Fruit fly (Drosophila melanogaster) whole organism, embryonic: ENCODE measurements around the gene Pisd.

Experiments used
- Adf1 ChIP-seq: fragments of 200-800 bp; sonication (Bioruptor generic); IDR thresholded peaks from 2 replicates; pipeline ENCODE4 v1.3.6; 2022; ENCODE audit warnings: missing biosample characterization, missing genetic modification characterization
- Awh ChIP-seq: fragments of 200-800 bp; sonication (Bioruptor generic); IDR thresholded peaks from 2 replicates; pipeline ENCODE4, ENCODE4 v1.3.6; 2022; ENCODE audit warnings: missing biosample characterization, missing genetic modification characterization
- Bdp1 ChIP-seq: fragments of 200-800 bp; sonication (Bioruptor generic); optimal IDR thresholded peaks from 3 replicates; lab custom pipeline; 2016; ENCODE audit warnings: missing biosample characterization, missing genetic modification characterization
- CG11247 ChIP-seq: fragments of 200-800 bp; sonication (Bioruptor generic); IDR thresholded peaks from 2 replicates; pipeline ENCODE4 v1.3.6; 2022; ENCODE audit warnings: missing biosample characterization, missing genetic modification characterization
- CG16815 ChIP-seq: fragments of 200-800 bp; sonication (Bioruptor generic); optimal IDR thresholded peaks from 3 replicates; lab custom pipeline; 2017; ENCODE audit warnings: missing biosample characterization, mild to moderate bottlenecking, missing genetic modification characterization
- CG18011 ChIP-seq: fragments of 200-800 bp; sonication (Bioruptor generic); optimal IDR thresholded peaks from 2 replicates; lab custom pipeline; 2017; ENCODE audit warnings: missing biosample characterization, missing genetic modification characterization, mild to moderate bottlenecking, moderate library complexity, missing genotype
- CG3838 ChIP-seq: fragments of 200-800 bp; sonication (Bioruptor generic); optimal IDR thresholded peaks from 3 replicates; lab custom pipeline; 2016; ENCODE audit warnings: missing biosample characterization, missing genetic modification characterization
- CG4328 ChIP-seq: fragments of 200-800 bp; sonication (Bioruptor generic); optimal IDR thresholded peaks from 3 replicates; lab custom pipeline; 2017; ENCODE audit warnings: missing biosample characterization, missing genetic modification reagents, missing genetic modification characterization
- CG6254 ChIP-seq: fragments of 200-800 bp; sonication (Bioruptor generic); optimal IDR thresholded peaks from 3 replicates; lab custom pipeline; 2017; ENCODE audit warnings: mild to moderate bottlenecking, missing biosample characterization, missing genetic modification reagents, missing genetic modification characterization
- CG6654 ChIP-seq: fragments of 200-800 bp; sonication (Bioruptor generic); optimal IDR thresholded peaks from 2 replicates; lab custom pipeline; 2017; ENCODE audit warnings: missing biosample characterization, mild to moderate bottlenecking, missing genetic modification characterization
- CG6791 ChIP-seq: fragments of 200-800 bp; sonication (Bioruptor generic); IDR thresholded peaks from 3 replicates; pipeline ENCODE4 v1.3.6; 2022; ENCODE audit warnings: missing biosample characterization, missing genetic modification characterization; ENCODE audit not compliant: partially characterized antibody
- CG7357 ChIP-seq: fragments of 200-800 bp; sonication (Bioruptor generic); IDR thresholded peaks from 3 replicates; pipeline ENCODE4 v1.3.6; 2022; ENCODE audit warnings: missing biosample characterization, missing genetic modification characterization
- D ChIP-seq, 2 experiments: fragments of 200-800 bp in 1 of 2; fragments of >200 bp in 1 of 2; sonication (Bioruptor generic) in 1 of 2; optimal IDR thresholded peaks; 2 replicates in 1 of 2; 3 replicates in 1 of 2; lab custom pipeline; 2017; ENCODE audit warnings: mild to moderate bottlenecking in 1 of 2, missing biosample characterization in 1 of 2, missing genetic modification characterization in 1 of 2, missing genetic modification reagents in 1 of 2
- Dad ChIP-seq: fragments of 200-800 bp; sonication (Bioruptor generic); optimal IDR thresholded peaks from 3 replicates; lab custom pipeline; 2016; ENCODE audit warnings: missing biosample characterization, missing genetic modification characterization
- Lpt ChIP-seq: fragments of >200 bp; optimal IDR thresholded peaks from 2 replicates; lab custom pipeline; 2018; ENCODE audit warnings: missing biosample characterization, missing genetic modification characterization
- NK7.1 ChIP-seq: fragments of 200-800 bp; sonication (Bioruptor generic); optimal IDR thresholded peaks from 3 replicates; lab custom pipeline; 2016; ENCODE audit warnings: missing biosample characterization, missing genetic modification characterization
- Ptx1 ChIP-seq: fragments of 200-800 bp; sonication (Bioruptor generic); IDR thresholded peaks from 2 replicates; pipeline ENCODE4 v1.3.6; 2022; ENCODE audit warnings: missing biosample characterization, missing genetic modification characterization
- Scr ChIP-seq: fragments of 200-800 bp; sonication (Bioruptor generic); IDR thresholded peaks from 2 replicates; pipeline ENCODE4 v1.3.6; 2022; ENCODE audit warnings: missing biosample characterization, missing genetic modification characterization; ENCODE audit not compliant: partially characterized antibody
- Sin3A ChIP-seq: fragments of >200 bp; optimal IDR thresholded peaks from 2 replicates; lab custom pipeline; 2018
- Sox102F ChIP-seq: fragments of 200-800 bp; sonication (Bioruptor generic); optimal IDR thresholded peaks from 2 replicates; lab custom pipeline; 2018; ENCODE audit warnings: missing biosample characterization, mild to moderate bottlenecking, missing genetic modification characterization, moderate library complexity
- Sry-δ ChIP-seq: fragments of 200-800 bp; sonication (Bioruptor generic); optimal IDR thresholded peaks from 2 replicates; lab custom pipeline; 2016; ENCODE audit warnings: missing biosample characterization, missing genetic modification characterization
- Taf1 ChIP-seq: fragments of 200-800 bp; sonication (Bioruptor generic); IDR thresholded peaks from 2 replicates; pipeline ENCODE4 v1.3.6; 2022; ENCODE audit warnings: missing biosample characterization, missing genetic modification characterization
- Trl ChIP-seq, 3 experiments: fragments of >200 bp in 2 of 3; fragments of 200-800 bp in 1 of 3; sonication (Bioruptor generic) in 1 of 3; optimal IDR thresholded peaks; 2 replicates in 1 of 3; 3 replicates in 2 of 3; lab custom pipeline; 2016 to 2017; ENCODE audit warnings: missing biosample characterization in 1 of 3, missing genetic modification characterization in 1 of 3
- Xbp1 ChIP-seq: fragments of 200-800 bp; sonication (Bioruptor generic); optimal IDR thresholded peaks from 3 replicates; lab custom pipeline; 2016; ENCODE audit warnings: missing biosample characterization, mild to moderate bottlenecking, missing genetic modification characterization
- bcd ChIP-seq: fragments of 200-800 bp; sonication (Bioruptor generic); optimal IDR thresholded peaks from 2 replicates; lab custom pipeline; 2017; ENCODE audit warnings: missing biosample characterization, mild to moderate bottlenecking, missing genetic modification characterization
- dm ChIP-seq: fragments of 200-800 bp; sonication (Bioruptor generic); optimal IDR thresholded peaks from 3 replicates; lab custom pipeline; 2016; ENCODE audit warnings: missing biosample characterization, missing genetic modification characterization
- en ChIP-seq: fragments of 200-800 bp; sonication (Bioruptor generic); optimal IDR thresholded peaks from 2 replicates; lab custom pipeline; 2016; ENCODE audit warnings: missing biosample characterization, missing genetic modification characterization
- grn ChIP-seq: fragments of 200-800 bp; sonication (Bioruptor generic); optimal IDR thresholded peaks from 3 replicates; lab custom pipeline; 2017; ENCODE audit warnings: missing biosample characterization, missing genetic modification characterization
- gsb-n ChIP-seq: fragments of 200-800 bp; sonication (Bioruptor generic); optimal IDR thresholded peaks from 3 replicates; lab custom pipeline; 2018; ENCODE audit warnings: missing biosample characterization, mild to moderate bottlenecking, missing genetic modification characterization
- h ChIP-seq: fragments of >200 bp; optimal IDR thresholded peaks from 2 replicates; lab custom pipeline; 2017
- hb ChIP-seq: fragments of 200-800 bp; sonication (Bioruptor generic); IDR thresholded peaks from 3 replicates; pipeline ENCODE4 v1.3.6; 2022; ENCODE audit warnings: missing biosample characterization, missing genetic modification characterization; ENCODE audit not compliant: partially characterized antibody
- kni ChIP-seq: fragments of 200-800 bp; sonication (Bioruptor generic); optimal IDR thresholded peaks from 3 replicates; lab custom pipeline; 2017; ENCODE audit warnings: mild to moderate bottlenecking, missing biosample characterization, missing genetic modification reagents, missing genetic modification characterization
- lbe ChIP-seq: fragments of 200-800 bp; sonication (Bioruptor generic); optimal IDR thresholded peaks from 2 replicates; lab custom pipeline; 2016; ENCODE audit warnings: missing biosample characterization, mild to moderate bottlenecking, missing genetic modification characterization
- luna ChIP-seq: fragments of 200-800 bp; sonication (Bioruptor generic); optimal IDR thresholded peaks from 2 replicates; lab custom pipeline; 2016; ENCODE audit warnings: missing biosample characterization, missing genetic modification characterization
- nmo ChIP-seq: fragments of 200-800 bp; sonication (Bioruptor generic); optimal IDR thresholded peaks from 2 replicates; lab custom pipeline; 2018; ENCODE audit warnings: missing biosample characterization, mild to moderate bottlenecking, missing genetic modification characterization, moderate library complexity
- sd ChIP-seq: fragments of 200-800 bp; sonication (Bioruptor generic); optimal IDR thresholded peaks from 3 replicates; lab custom pipeline; 2018; ENCODE audit warnings: missing biosample characterization, mild to moderate bottlenecking, missing genetic modification characterization, moderate library complexity
- sens ChIP-seq: fragments of 200-800 bp; sonication (Bioruptor generic); peaks from one replicate; lab custom pipeline; 2016; ENCODE audit warnings: missing biosample characterization, missing genetic modification characterization
- twi ChIP-seq: fragments of 200-800 bp; optimal IDR thresholded peaks from 2 replicates; lab custom pipeline; 2019; ENCODE audit warnings: missing biosample characterization, mild to moderate bottlenecking, missing genetic modification characterization, moderate library complexity

Pisd gene

DNA sequence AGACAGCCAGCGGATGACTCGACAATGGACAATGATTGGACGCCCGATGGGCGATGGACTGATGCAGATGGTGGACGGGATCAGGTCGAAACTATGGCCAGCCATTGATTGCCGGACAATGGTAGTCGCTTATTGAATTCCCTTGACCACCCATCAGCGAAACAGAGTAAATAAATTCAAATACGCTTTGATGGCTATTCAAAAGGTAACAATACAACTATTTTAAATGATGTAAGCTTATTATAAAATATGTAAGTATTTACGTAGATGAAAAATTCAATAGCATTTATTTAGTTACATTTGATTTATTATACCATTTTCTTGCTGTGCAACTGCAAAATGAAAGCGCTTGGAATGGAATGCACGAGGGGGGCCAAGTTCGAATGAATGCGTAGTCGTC lies 36.0 kb upstream of the Pisd start:
- TF ChIP-seq bcd (GFP tag; lab: Kevin White, UChicago) (no peak), CG7357 (GFP tag; lab: Robert Waterston, UW) (0 out of 3 replicates have a peak, but pooled peaks have one; percentile 24), Scr (GFP tag; lab: Robert Waterston, UW) (no peak), sens (GFP tag; lab: Kevin White, UChicago) (peak; percentile 30), sd (tag; lab: Kevin White, UChicago) (peak; percentile 40), CG4328 (no peak), Lpt (GFP tag; lab: Kevin White, UChicago) (no peak), Sin3A (no peak), grn (GFP tag; lab: Kevin White, UChicago) (no peak), CG18011 (GFP tag; lab: Kevin White, UChicago) (no peak), kni (no peak), Sox102F (GFP tag; lab: Kevin White, UChicago) (peak; percentile 35), Bdp1 (no peak), Sry-δ (GFP tag; lab: Kevin White, UChicago) (no peak), Taf1 (GFP tag; lab: Robert Waterston, UW) (no peak), D (optimal IDR thresholded peaks at IDR 0.05; lab: Kevin White, UChicago) (no peak), D (GFP tag; optimal IDR thresholded peaks at IDR 0.05; lab: Kevin White, UChicago) (no peak), Awh (GFP tag; lab: Robert Waterston, UW) (peak; percentile 64), CG6654 (GFP tag; lab: Kevin White, UChicago) (no peak), CG16815 (GFP tag; lab: Kevin White, UChicago) (no peak), Dad (GFP tag; lab: Kevin White, UChicago) (no peak), CG11247 (GFP tag; lab: Robert Waterston, UW) (no peak), Adf1 (GFP tag; lab: Robert Waterston, UW) (no peak), dm (no peak), luna (GFP tag; lab: Kevin White, UChicago) (no peak), twi (tag; lab: Kevin White, UChicago) (no peak), NK7.1 (GFP tag; lab: Kevin White, UChicago) (no peak), lbe (GFP tag; lab: Kevin White, UChicago) (no peak), Xbp1 (GFP tag; lab: Kevin White, UChicago) (no peak), CG6254 (GFP tag; lab: Kevin White, UChicago) (no peak), CG6791 (no peak), nmo (GFP tag; lab: Kevin White, UChicago) (no peak), gsb-n (tag; lab: Kevin White, UChicago) (no peak), hb (GFP tag; lab: Robert Waterston, UW) (no peak), h (no peak)

- TF ChIP-seq en (GFP tag; lab: Kevin White, UChicago) (no peak), CG3838 (no peak), kni (no peak), Trl (optimal IDR thresholded peaks at IDR 0.05; lab: Kevin White, UChicago) (no peak), Trl (GFP tag; optimal IDR thresholded peaks at IDR 0.05; lab: Kevin White, UChicago) (no peak), Ptx1 (GFP tag; lab: Robert Waterston, UW) (no peak)
Measured at dm6 chr3R:24015449-24015848, 35.1 kb upstream of the Pisd start.
